Fruit fly (Drosophila melanogaster): ENCODE data around the gene CG17544.

Gene CG17544

dm6 chr2L:19366730-19367129 lies 31.6 kb downstream of the CG17544 start:
- TF ChIP-seq Dfd (GFP tag; optimal IDR thresholded peaks at IDR 0.05) (peak; percentile 89), psq (GFP tag; optimal IDR thresholded peaks at IDR 0.05) (no peak)

dm6 chr2L:19366301-19366700 lies 32.0 kb downstream of the CG17544 start:
- TF ChIP-seq Hr78 (GFP tag; optimal IDR thresholded peaks at IDR 0.05) (no peak), h (GFP tag; optimal IDR thresholded peaks at IDR 0.05) (peak; percentile 32)

dm6 chr2L:19364622-19365021 lies 33.7 kb downstream of the CG17544 start:
- peak; percentile 14 for TF ChIP-seq Hr83 (GFP tag; optimal IDR thresholded peaks at IDR 0.05; ENCODE audit: poor library complexity, severe bottlenecking)
- no peak for TF ChIP-seq Vsx2 (GFP tag; optimal IDR thresholded peaks at IDR 0.05; ENCODE audit: partially characterized antibody)
- TF ChIP-seq pan (optimal IDR thresholded peaks at IDR 0.05), result no peak
- no peak for TF ChIP-seq lola (GFP tag; optimal IDR thresholded peaks at IDR 0.05)
- TF ChIP-seq Rel (GFP tag; optimal IDR thresholded peaks at IDR 0.05), result no peak
- TF ChIP-seq Rel (tag; optimal IDR thresholded peaks at IDR 0.05), result peak; percentile 78
- TF ChIP-seq fru (GFP tag; optimal IDR thresholded peaks at IDR 0.05), result peak; percentile 58
- TF ChIP-seq dsf (GFP tag; optimal IDR thresholded peaks at IDR 0.05; ENCODE audit: borderline replicate concordance), result no peak
- peak; percentile 23 for TF ChIP-seq tai (GFP tag; optimal IDR thresholded peaks at IDR 0.05)
- no peak for TF ChIP-seq woc (GFP tag; optimal IDR thresholded peaks at IDR 0.05)
- no peak for TF ChIP-seq dl (GFP tag; optimal IDR thresholded peaks at IDR 0.05; ENCODE audit: insufficient read depth in 1 of 2, partially characterized antibody in 2 of 2)
- TF ChIP-seq Jra (GFP tag; optimal IDR thresholded peaks at IDR 0.05), result no peak
- peak; percentile 63 for TF ChIP-seq Sp1 (GFP tag; optimal IDR thresholded peaks at IDR 0.05)
- TF ChIP-seq br (GFP tag; optimal IDR thresholded peaks at IDR 0.05), result no peak
- TF ChIP-seq OdsH (GFP tag; optimal IDR thresholded peaks at IDR 0.05), result peak; percentile 68
- TF ChIP-seq Myc (optimal IDR thresholded peaks at IDR 0.05), result no peak
- no peak for TF ChIP-seq CrebA (GFP tag; optimal IDR thresholded peaks at IDR 0.05; ENCODE audit: borderline replicate concordance)
- no peak for TF ChIP-seq GATAd (GFP tag; optimal IDR thresholded peaks at IDR 0.05)
- peak; percentile 61 for TF ChIP-seq h (GFP tag; optimal IDR thresholded peaks at IDR 0.05)
- TF ChIP-seq ey (GFP tag; optimal IDR thresholded peaks at IDR 0.05), result peak; percentile 37
- peak; percentile 29 for TF ChIP-seq dmrt93B (GFP tag; optimal IDR thresholded peaks at IDR 0.05)
- peak; percentile 62 for TF ChIP-seq psq (GFP tag; optimal IDR thresholded peaks at IDR 0.05)
- no peak for TF ChIP-seq Abd-B (GFP tag; optimal IDR thresholded peaks at IDR 0.05)
- TF ChIP-seq foxo (GFP tag; optimal IDR thresholded peaks at IDR 0.05), result peak in 1 of 2 experiments; percentile 74
- no peak for TF ChIP-seq Mio (GFP tag; optimal IDR thresholded peaks at IDR 0.05)
- peak; percentile 56 for TF ChIP-seq HLH106 (tag; optimal IDR thresholded peaks at IDR 0.05)
- no peak for TF ChIP-seq sv (GFP tag; optimal IDR thresholded peaks at IDR 0.05)
- peak; percentile 43 for TF ChIP-seq Hnf4 (GFP tag; optimal IDR thresholded peaks at IDR 0.05)
- TF ChIP-seq N (GFP tag; optimal IDR thresholded peaks at IDR 0.05), result no peak
- TF ChIP-seq CG9705 (GFP tag; optimal IDR thresholded peaks at IDR 0.05), result no peak
- TF ChIP-seq CG32264 (GFP tag; optimal IDR thresholded peaks at IDR 0.05), result peak; percentile 9
- peak; percentile 57 for TF ChIP-seq brk (GFP tag; optimal IDR thresholded peaks at IDR 0.05)
- TF ChIP-seq Dfd (GFP tag; optimal IDR thresholded peaks at IDR 0.05), result no peak
- no peak for TF ChIP-seq Hr78 (GFP tag; optimal IDR thresholded peaks at IDR 0.05)
- peak; percentile 51 for TF ChIP-seq sage (GFP tag; optimal IDR thresholded peaks at IDR 0.05)
- no peak for TF ChIP-seq Dif (GFP tag; optimal IDR thresholded peaks at IDR 0.05; ENCODE audit: partially characterized antibody)
- no peak for TF ChIP-seq usp (GFP tag; optimal IDR thresholded peaks at IDR 0.05)
- no peak for TF ChIP-seq jim (GFP tag; optimal IDR thresholded peaks at IDR 0.05)
- TF ChIP-seq rgr (GFP tag; optimal IDR thresholded peaks at IDR 0.05), result peak; percentile 82
